Worm (Caenorhabditis elegans) whole organism, L4 larva: ENCODE measurements around the gene Y51H4A.25.
"Not testable (repeated sequence)": the region's sequence is repeated elsewhere in the genome, so short reads cannot be mapped to it uniquely, and the experiment has no call there.

Experiments used
- D1046.2 ChIP-seq: fragments of 200-800 bp; sonication (Bioruptor generic); IDR thresholded peaks from 2 replicates; pipeline ENCODE4 v1.3.6; 2022; ENCODE audit warnings: missing genetic modification characterization, missing compliant biosample characterization
- F37D6.2 ChIP-seq: sonication (generic microtip); optimal IDR thresholded peaks from 2 replicates; lab custom pipeline; 2016; ENCODE audit warnings: mild to moderate bottlenecking, missing genetic modification characterization, missing compliant biosample characterization
- F44E2.7 ChIP-seq: fragments of 200-800 bp; sonication (Bioruptor generic); IDR thresholded peaks from 2 replicates; pipeline ENCODE4 v2.1.2; 2022; ENCODE audit warnings: missing genetic modification characterization, missing compliant biosample characterization
- F49E8.2 ChIP-seq: sonication (generic microtip); optimal IDR thresholded peaks from 2 replicates; lab custom pipeline; 2016; ENCODE audit warnings: missing compliant biosample characterization, mild to moderate bottlenecking, missing genetic modification characterization, borderline replicate concordance
- T26A8.4 ChIP-seq: fragments of 200-800 bp; sonication (Bioruptor generic); IDR thresholded peaks from 2 replicates; pipeline ENCODE4 v1.3.6; 2022; ENCODE audit warnings: missing genetic modification characterization, missing compliant biosample characterization
- Y48G9A.11 ChIP-seq: fragments of 200-800 bp; sonication (Bioruptor generic); IDR thresholded peaks from 2 replicates; pipeline ENCODE4 v1.3.6; 2022; ENCODE audit warnings: missing genetic modification reagents, missing genetic modification characterization, missing compliant biosample characterization
- aha-1 ChIP-seq: fragments of 150-350 bp; peaks from one replicate; lab custom pipeline; 2014; ENCODE audit warnings: missing biosample characterization, missing genetic modification characterization
- aly-2 ChIP-seq: sonication (generic microtip); optimal IDR thresholded peaks from 2 replicates; lab custom pipeline; 2018; ENCODE audit warnings: missing biosample characterization, missing genetic modification characterization
- ama-1 ChIP-seq: fragments of 150-350 bp; optimal IDR thresholded peaks from 2 replicates; lab custom pipeline; 2014; ENCODE audit warnings: inconsistent platforms, mixed read lengths
- attf-4 ChIP-seq: sonication (generic microtip); optimal IDR thresholded peaks from 3 replicates; lab custom pipeline; 2017; ENCODE audit warnings: missing biosample characterization, missing genetic modification characterization
- ceh-32 ChIP-seq: sonication (generic microtip); optimal IDR thresholded peaks from 2 replicates; lab custom pipeline; 2016; ENCODE audit warnings: mild to moderate bottlenecking, missing genetic modification characterization, missing compliant biosample characterization; ENCODE audit not compliant: poor library complexity
- ceh-62 ChIP-seq: sonication (generic microtip); optimal IDR thresholded peaks from 2 replicates; lab custom pipeline; 2017; ENCODE audit warnings: missing biosample characterization, missing genetic modification characterization
- ceh-82 ChIP-seq: sonication (generic microtip); optimal IDR thresholded peaks from 2 replicates; lab custom pipeline; 2017; ENCODE audit warnings: missing biosample characterization, missing genetic modification characterization
- ces-1 ChIP-seq: fragments of 150-350 bp; sonication (generic microtip); optimal IDR thresholded peaks from 4 replicates; lab custom pipeline; 2014; ENCODE audit warnings: missing biosample characterization, missing genetic modification reagents, missing genetic modification characterization
- cey-2 ChIP-seq: sonication (generic microtip); optimal IDR thresholded peaks from 3 replicates; lab custom pipeline; 2017; ENCODE audit warnings: missing genetic modification characterization, mild to moderate bottlenecking, missing compliant biosample characterization, antibody characterized with exemption, borderline replicate concordance; ENCODE audit not compliant: insufficient read depth
- daf-19 ChIP-seq: fragments of 200-800 bp; sonication (Bioruptor generic); conservative IDR thresholded peaks from 2 replicates; pipeline ENCODE4 v1.3.6; 2022; ENCODE audit warnings: missing genetic modification characterization, missing compliant biosample characterization
- daf-8 ChIP-seq: fragments of 200-800 bp; sonication (Bioruptor generic); IDR thresholded peaks from 2 replicates; pipeline ENCODE4 v1.3.6; 2022; ENCODE audit warnings: missing genetic modification characterization, missing compliant biosample characterization
- duxl-1 ChIP-seq: sonication (generic microtip); optimal IDR thresholded peaks from 2 replicates; lab custom pipeline; 2016; ENCODE audit warnings: mild to moderate bottlenecking, missing genetic modification characterization, moderate library complexity, missing compliant biosample characterization; ENCODE audit not compliant: poor library complexity
- egl-27 ChIP-seq: sonication (generic microtip); optimal IDR thresholded peaks from 3 replicates; lab custom pipeline; 2017; ENCODE audit warnings: missing biosample characterization, missing genetic modification reagents, missing genetic modification characterization
- egl-43 ChIP-seq: fragments of 200-800 bp; sonication (Bioruptor generic); IDR thresholded peaks from 2 replicates; pipeline ENCODE4 v1.3.6; 2022; ENCODE audit warnings: missing genetic modification reagents, missing genetic modification characterization, missing compliant biosample characterization
- hlh-30 ChIP-seq: sonication (generic microtip); optimal IDR thresholded peaks from 2 replicates; lab custom pipeline; 2017; ENCODE audit warnings: antibody characterized with exemption, mild to moderate bottlenecking, missing genetic modification characterization, missing compliant biosample characterization; ENCODE audit not compliant: insufficient read depth
- lin-15B ChIP-seq: fragments of 150-350 bp; sonication (generic microtip); optimal IDR thresholded peaks from 3 replicates; lab custom pipeline; 2014; ENCODE audit warnings: missing biosample characterization, missing genetic modification characterization
- lin-29 ChIP-seq: fragments of 200-800 bp; sonication (Bioruptor generic); IDR thresholded peaks from 2 replicates; pipeline ENCODE4 v1.3.6; 2022; ENCODE audit warnings: missing genetic modification reagents, missing genetic modification characterization, missing compliant biosample characterization
- lin-39 ChIP-seq: fragments of 150-350 bp; optimal IDR thresholded peaks from 2 replicates; lab custom pipeline; 2014; ENCODE audit warnings: missing biosample characterization, missing genetic modification reagents, missing genetic modification characterization
- lir-3 ChIP-seq: sonication (generic microtip); optimal IDR thresholded peaks from 2 replicates; lab custom pipeline; 2016; ENCODE audit warnings: mild to moderate bottlenecking, missing genetic modification characterization, missing compliant biosample characterization
- lsy-2 ChIP-seq, 2 experiments: fragments of 150-350 bp in 1 of 2; sonication (generic microtip) in 1 of 2; optimal IDR thresholded peaks; 2 replicates each; lab custom pipeline; 2014 to 2017; ENCODE audit warnings: missing biosample characterization in 2 of 2, missing genetic modification characterization in 2 of 2
- madf-5 ChIP-seq, 2 experiments: fragments of 200-800 bp; sonication (Bioruptor generic); IDR thresholded peaks; 2 replicates each; pipeline ENCODE4 v1.3.6; 2022; ENCODE audit warnings: missing compliant biosample characterization in 2 of 2, missing genetic modification characterization in 2 of 2
- madf-9 ChIP-seq: fragments of 200-800 bp; sonication (Bioruptor generic); conservative IDR thresholded peaks from 2 replicates; pipeline ENCODE4 v1.3.6; 2022; ENCODE audit warnings: missing genetic modification reagents, missing genetic modification characterization, missing compliant biosample characterization
- mdl-1 ChIP-seq, 2 experiments: fragments of 150-350 bp in 1 of 2; sonication (generic microtip) in 1 of 2; optimal IDR thresholded peaks; 2 replicates each; lab custom pipeline; 2014 to 2017; ENCODE audit warnings: missing biosample characterization in 2 of 2, missing genetic modification characterization in 2 of 2
- mdt-29 ChIP-seq: fragments of 200-800 bp; sonication (Bioruptor generic); IDR thresholded peaks from 2 replicates; pipeline ENCODE4 v1.3.6; 2022; ENCODE audit warnings: missing genetic modification reagents, missing genetic modification characterization, missing compliant biosample characterization
- nhr-111 ChIP-seq: fragments of 200-800 bp; sonication (Bioruptor generic); optimal IDR thresholded peaks from 2 replicates; lab custom pipeline; 2018; ENCODE audit warnings: mild to moderate bottlenecking, missing genetic modification characterization, missing compliant biosample characterization
- nhr-25 ChIP-seq: sonication (generic microtip); optimal IDR thresholded peaks from 2 replicates; lab custom pipeline; 2017; ENCODE audit warnings: missing genetic modification characterization, mild to moderate bottlenecking, missing compliant biosample characterization, antibody characterized with exemption, moderate library complexity, borderline replicate concordance; ENCODE audit not compliant: insufficient read depth
- nhr-42 ChIP-seq: fragments of 200-800 bp; sonication (Bioruptor generic); IDR thresholded peaks from 2 replicates; pipeline ENCODE4 v1.3.6; 2022; ENCODE audit warnings: missing genetic modification characterization, missing compliant biosample characterization
- nhr-48 ChIP-seq: sonication (generic microtip); optimal IDR thresholded peaks from 2 replicates; lab custom pipeline; 2016; ENCODE audit warnings: mild to moderate bottlenecking, missing genetic modification characterization, missing compliant biosample characterization
- nhr-76 ChIP-seq: fragments of 150-350 bp; optimal IDR thresholded peaks from 2 replicates; lab custom pipeline; 2014; ENCODE audit warnings: missing biosample characterization, missing genetic modification characterization
- pha-4 ChIP-seq, 2 experiments: fragments of 150-350 bp in 1 of 2; fragments of 200-800 bp in 1 of 2; sonication (Bioruptor generic) in 1 of 2; IDR thresholded peaks in 1 of 2; optimal IDR thresholded peaks in 1 of 2; 2 replicates each; pipeline versions ENCODE4 v1.3.6 to Lab custom; 2014 to 2022; ENCODE audit warnings: missing genetic modification characterization in 2 of 2, missing genetic modification reagents in 2 of 2, missing biosample characterization in 1 of 2, missing compliant biosample characterization in 1 of 2
- pqm-1 ChIP-seq: sonication (generic microtip); optimal IDR thresholded peaks from 2 replicates; lab custom pipeline; 2017; ENCODE audit warnings: missing biosample characterization, missing genetic modification characterization
- rbr-2 ChIP-seq: sonication (generic microtip); optimal IDR thresholded peaks from 2 replicates; lab custom pipeline; 2016; ENCODE audit warnings: missing genotype, missing genetic modification characterization, missing compliant biosample characterization
- saeg-2 ChIP-seq: fragments of 200-800 bp; sonication (Bioruptor generic); IDR thresholded peaks from 2 replicates; pipeline ENCODE4 v1.3.6; 2022; ENCODE audit warnings: missing genetic modification reagents, missing genetic modification characterization, missing compliant biosample characterization
- snpc-4 ChIP-seq: fragments of 150-350 bp; optimal IDR thresholded peaks from 2 replicates; lab custom pipeline; 2014; ENCODE audit warnings: missing biosample characterization, missing genetic modification characterization
- spr-3 ChIP-seq: fragments of 200-800 bp; sonication (Bioruptor generic); optimal IDR thresholded peaks from 2 replicates; lab custom pipeline; 2018; ENCODE audit warnings: mild to moderate bottlenecking, missing genetic modification characterization, missing compliant biosample characterization
- tag-97 ChIP-seq: fragments of 200-800 bp; sonication (Bioruptor generic); IDR thresholded peaks from 2 replicates; pipeline ENCODE4 v1.3.6; 2022; ENCODE audit warnings: missing genetic modification characterization, missing compliant biosample characterization
- unc-39 ChIP-seq: sonication (generic microtip); optimal IDR thresholded peaks from 2 replicates; lab custom pipeline; 2017; ENCODE audit warnings: missing biosample characterization, missing genetic modification characterization
- zag-1 ChIP-seq: fragments of 150-350 bp; optimal IDR thresholded peaks from 2 replicates; lab custom pipeline; 2014; ENCODE audit warnings: missing biosample characterization, missing genetic modification characterization
- zfp-3 ChIP-seq: fragments of 200-800 bp; sonication (Bioruptor generic); conservative IDR thresholded peaks from 2 replicates; pipeline ENCODE4 v1.3.6; 2022; ENCODE audit warnings: missing genetic modification reagents, missing genetic modification characterization, missing compliant biosample characterization
- zip-11 ChIP-seq: fragments of 200-800 bp; sonication (Bioruptor generic); IDR thresholded peaks from 2 replicates; pipeline ENCODE4 v1.3.6; 2022; ENCODE audit warnings: missing genetic modification characterization, missing compliant biosample characterization
- ztf-11 ChIP-seq: fragments of 150-350 bp; optimal IDR thresholded peaks from 2 replicates; lab custom pipeline; 2014; ENCODE audit warnings: missing biosample characterization, missing genetic modification characterization

Y51H4A.25 gene

ce11 chrIV:16755771-16756170 lies 19.6 kb downstream of the Y51H4A.25 start, which contains the start of gene Y43D4A.2:
Y43D4A.2 (minus strand) TSS chrIV:16755871.
- TF ChIP-seq ces-1 (GFP tag; lab: Kevin White, UChicago); lin-29 (GFP tag; lab: Robert Waterston, UW); F37D6.2 (tag; lab: Kevin White, UChicago): not testable (repeated sequence)

- TF ChIP-seq mdl-1 (tag; optimal IDR thresholded peaks at IDR 0.05; lab: Kevin White, UChicago) = no peak
- peak; percentile 21 for TF ChIP-seq rbr-2
- TF ChIP-seq ztf-11 = no peak
- TF ChIP-seq nhr-48 (tag; lab: Kevin White, UChicago) = peak; percentile 52
- TF ChIP-seq zip-11 (GFP tag; lab: Robert Waterston, UW) = 0 out of 2 replicates have a peak, but pooled peaks have one; percentile 68
- peak; percentile 44; the same call in 1 of the 2 replicates for TF ChIP-seq Y48G9A.11
- no peak for TF ChIP-seq saeg-2 (GFP tag; lab: Robert Waterston, UW)
- TF ChIP-seq attf-4 = no peak
- no peak for TF ChIP-seq ceh-62
- TF ChIP-seq ces-1 (GFP tag; lab: Kevin White, UChicago) = no peak
- TF ChIP-seq aha-1 (tag; lab: Kevin White, UChicago) = no peak
- peak; percentile 17 for TF ChIP-seq spr-3 (GFP tag; lab: Kevin White, UChicago)
- no peak for TF ChIP-seq lin-15B (tag; lab: Kevin White, UChicago)
- no peak for TF ChIP-seq hlh-30 (tag; lab: Kevin White, UChicago)
- TF ChIP-seq pha-4 (GFP tag; IDR thresholded peaks at IDR 0.05; lab: Robert Waterston, UW) = peak; percentile 80; the same call in 1 of the 2 replicates
- no peak for TF ChIP-seq pha-4 (tag; optimal IDR thresholded peaks at IDR 0.05; lab: Kevin White, UChicago)
- TF ChIP-seq ceh-82 (tag; lab: Kevin White, UChicago) = no peak
- no peak for TF ChIP-seq duxl-1 (tag; lab: Kevin White, UChicago)
- TF ChIP-seq ceh-32 = no peak
- TF ChIP-seq F37D6.2 (tag; lab: Kevin White, UChicago) = no peak
- TF ChIP-seq snpc-4 (tag; lab: Kevin White, UChicago) = no peak
- no peak; the same call in 1 of the 2 replicates for TF ChIP-seq mdt-29 (GFP tag; lab: Robert Waterston, UW)
- no peak for TF ChIP-seq unc-39
- TF ChIP-seq nhr-25 (tag; lab: Kevin White, UChicago) = no peak
- TF ChIP-seq ama-1 = no peak
- TF ChIP-seq nhr-76 = no peak
- TF ChIP-seq madf-9 (GFP tag; lab: Robert Waterston, UW) = peak; percentile 78
- TF ChIP-seq egl-27 (tag; lab: Kevin White, UChicago) = no peak
- TF ChIP-seq F49E8.2 = peak; percentile 52
- TF ChIP-seq daf-19 = peak; percentile 59; the same call in 1 of the 2 replicates
- peak; percentile 34 for TF ChIP-seq lir-3 (tag; lab: Kevin White, UChicago)
- no peak for TF ChIP-seq tag-97
- peak; percentile 78; the same call in 1 of the 2 replicates for TF ChIP-seq F44E2.7 (GFP tag; lab: Robert Waterston, UW)
- TF ChIP-seq nhr-42 (GFP tag; lab: Robert Waterston, UW) = no peak
- no peak for TF ChIP-seq cey-2 (tag; lab: Kevin White, UChicago)
- 0 out of 2 replicates have a peak, but pooled peaks have one; percentile 53 for TF ChIP-seq daf-8
- TF ChIP-seq nhr-111 = no peak
- peak; percentile 68; the same call in 1 of the 2 replicates for TF ChIP-seq D1046.2 (GFP tag; lab: Robert Waterston, UW)
- no peak for TF ChIP-seq lsy-2 (tag; optimal IDR thresholded peaks at IDR 0.05; lab: Kevin White, UChicago)
- TF ChIP-seq egl-43 (GFP tag; lab: Robert Waterston, UW) = no peak; the same call in 1 of the 2 replicates
- TF ChIP-seq T26A8.4 (GFP tag; lab: Robert Waterston, UW) = no peak
- no peak for TF ChIP-seq aly-2 (tag; lab: Kevin White, UChicago)
- no peak for TF ChIP-seq pqm-1 (tag; lab: Kevin White, UChicago)
- no peak for TF ChIP-seq lin-39 (tag; lab: Kevin White, UChicago)
- TF ChIP-seq zag-1 (tag; lab: Kevin White, UChicago) = no peak
- TF ChIP-seq madf-5 (GFP tag; IDR thresholded peaks at IDR 0.05; lab: Robert Waterston, UW) = peak in 1 of 2 experiments; percentile 47; a peak in 1 of 4 replicates
- TF ChIP-seq zfp-3 = no peak
These were observed 38.9 kb downstream of the Y51H4A.25 start for ce11 chrIV:16775029-16775428.
